Worm (Caenorhabditis elegans) whole organism, L4 larva: ENCODE data around the gene cnnm-5.

Source experiments
- ama-1 ChIP-seq: fragments of 150-350 bp; optimal IDR thresholded peaks from 2 replicates; lab custom pipeline; 2014; ENCODE audit warnings: inconsistent platforms, mixed read lengths
- nhr-25 ChIP-seq: sonication (generic microtip); optimal IDR thresholded peaks from 2 replicates; lab custom pipeline; 2017; ENCODE audit warnings: missing genetic modification characterization, mild to moderate bottlenecking, missing compliant biosample characterization, antibody characterized with exemption, moderate library complexity, borderline replicate concordance; ENCODE audit not compliant: insufficient read depth
- nhr-76 ChIP-seq: fragments of 150-350 bp; optimal IDR thresholded peaks from 2 replicates; lab custom pipeline; 2014; ENCODE audit warnings: missing biosample characterization, missing genetic modification characterization
- snpc-1.2 ChIP-seq: fragments of 200-800 bp; sonication (Bioruptor generic); IDR thresholded peaks from 2 replicates; pipeline ENCODE4 v1.3.6; 2022; ENCODE audit warnings: missing genetic modification reagents, missing genetic modification characterization, missing compliant biosample characterization

ce11 chrIII:3781827-3782226 lies 47.2 kb downstream of the cnnm-5 start:
- TF ChIP-seq nhr-76 (no peak), snpc-1.2 (GFP tag; lab: Robert Waterston, UW) (no peak), ama-1 (lab: Kevin White, UChicago) (no peak), nhr-25 (tag; lab: Kevin White, UChicago) (no peak)
